Fruit fly (Drosophila melanogaster) whole organism, adult: Measurements from ENCODE around the gene CG11842.

Experiments used
- CG11617 ChIP-seq: fragments of 200-800 bp; sonication (Bioruptor generic); optimal IDR thresholded peaks from 2 replicates; lab custom pipeline; 2017; ENCODE audit warnings: mild to moderate bottlenecking, missing biosample characterization, missing genetic modification reagents, missing genetic modification characterization
- CG1620 ChIP-seq: fragments of 200-800 bp; sonication (Bioruptor generic); optimal IDR thresholded peaks from 2 replicates; lab custom pipeline; 2016; ENCODE audit warnings: missing biosample characterization, missing genetic modification characterization
- CG33017 ChIP-seq: fragments of 200-800 bp; sonication (Bioruptor generic); optimal IDR thresholded peaks from 2 replicates; lab custom pipeline; 2018; ENCODE audit warnings: missing biosample characterization, mild to moderate bottlenecking, missing genetic modification characterization, moderate library complexity
- CG5204 ChIP-seq: fragments of 200-800 bp; sonication (Bioruptor generic); optimal IDR thresholded peaks from 2 replicates; lab custom pipeline; 2016; ENCODE audit warnings: missing biosample characterization, missing genetic modification characterization
- CG7045 ChIP-seq: fragments of 200-800 bp; sonication (Bioruptor generic); optimal IDR thresholded peaks from 2 replicates; lab custom pipeline; 2017; ENCODE audit warnings: missing biosample characterization, mild to moderate bottlenecking, missing genetic modification characterization
- Clk ChIP-seq: fragments of 200-800 bp; sonication (Bioruptor generic); optimal IDR thresholded peaks from 2 replicates; lab custom pipeline; 2017; ENCODE audit warnings: missing biosample characterization, missing genetic modification characterization
- Crg-1 ChIP-seq: fragments of 200-800 bp; sonication (Bioruptor generic); optimal IDR thresholded peaks from 2 replicates; lab custom pipeline; 2016; ENCODE audit warnings: missing biosample characterization, missing genetic modification characterization
- Hr96 ChIP-seq: fragments of 200-800 bp; sonication (Bioruptor generic); optimal IDR thresholded peaks from 2 replicates; lab custom pipeline; 2016; ENCODE audit warnings: missing biosample characterization, missing genetic modification characterization
- Mnt ChIP-seq: fragments of 200-800 bp; sonication (Bioruptor generic); optimal IDR thresholded peaks from 2 replicates; lab custom pipeline; 2016; ENCODE audit warnings: missing biosample characterization, mild to moderate bottlenecking, missing genetic modification characterization
- cic ChIP-seq: fragments of 200-800 bp; sonication (Bioruptor generic); optimal IDR thresholded peaks from 2 replicates; lab custom pipeline; 2017; ENCODE audit warnings: missing biosample characterization, mild to moderate bottlenecking, missing genetic modification characterization, moderate library complexity
- kay ChIP-seq: fragments of 200-800 bp; sonication (Bioruptor generic); peaks from one replicate; lab custom pipeline; 2016; ENCODE audit warnings: missing biosample characterization, missing genetic modification characterization, borderline replicate concordance

DNA sequence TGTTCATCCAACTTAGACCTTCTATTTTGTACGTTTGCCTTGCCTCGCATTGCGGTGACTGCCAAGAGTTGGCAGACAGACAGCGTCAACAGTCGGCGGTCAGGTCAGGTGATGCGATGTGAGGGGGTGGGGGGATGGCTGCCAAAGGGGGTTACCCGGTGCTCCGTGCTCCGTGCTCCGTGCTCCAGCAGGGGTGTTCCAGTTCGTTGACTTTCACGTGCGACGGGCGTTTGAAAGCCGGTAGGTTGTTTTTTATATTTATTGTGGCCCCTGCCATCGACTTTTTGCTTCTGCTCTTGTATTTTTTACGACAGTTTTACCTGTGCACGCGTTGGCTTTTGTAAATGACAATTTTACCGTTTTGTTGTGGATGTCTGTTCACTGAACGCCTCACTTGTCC, 29.6 kb downstream of the CG11842 start:
- TF ChIP-seq kay (GFP tag; lab: Kevin White, UChicago), result no peak
- TF ChIP-seq CG7045 (GFP tag; lab: Kevin White, UChicago), result no peak
- TF ChIP-seq cic (GFP tag; lab: Kevin White, UChicago), result no peak
- no peak for TF ChIP-seq CG5204 (GFP tag; lab: Kevin White, UChicago)
- no peak for TF ChIP-seq CG1620 (GFP tag; lab: Kevin White, UChicago)
- no peak for TF ChIP-seq CG33017
- TF ChIP-seq Hr96, result no peak
- no peak for TF ChIP-seq Crg-1 (GFP tag; lab: Kevin White, UChicago)
- TF ChIP-seq Clk (GFP tag; lab: Kevin White, UChicago), result no peak
- no peak for TF ChIP-seq CG11617 (GFP tag; lab: Kevin White, UChicago)
- no peak for TF ChIP-seq Mnt (GFP tag; lab: Kevin White, UChicago)
